Fruit fly (Drosophila melanogaster) whole organism: Measurements from ENCODE around the gene Arts.

Experiments used
- CG8478 ChIP-seq: fragments of >200 bp; optimal IDR thresholded peaks from 2 replicates; lab custom pipeline; 2018; ENCODE audit warnings: inconsistent platforms
- Dll ChIP-seq: fragments of >200 bp; optimal IDR thresholded peaks from 2 replicates; lab custom pipeline; 2017
- EcR ChIP-seq, 2 experiments: fragments of >200 bp; optimal IDR thresholded peaks; 2 replicates each; lab custom pipeline; 2017; ENCODE audit warnings: missing biosample characterization in 2 of 2, missing genetic modification characterization in 2 of 2, missing genetic modification reagents in 2 of 2
- pan ChIP-seq: fragments of >200 bp; optimal IDR thresholded peaks from 2 replicates; lab custom pipeline; 2017
- psq ChIP-seq: fragments of >200 bp; optimal IDR thresholded peaks from 2 replicates; lab custom pipeline; 2017
- usp ChIP-seq: fragments of >200 bp; optimal IDR thresholded peaks from 2 replicates; lab custom pipeline; 2017; ENCODE audit warnings: missing biosample characterization, missing genetic modification characterization, mixed read lengths

DNA sequence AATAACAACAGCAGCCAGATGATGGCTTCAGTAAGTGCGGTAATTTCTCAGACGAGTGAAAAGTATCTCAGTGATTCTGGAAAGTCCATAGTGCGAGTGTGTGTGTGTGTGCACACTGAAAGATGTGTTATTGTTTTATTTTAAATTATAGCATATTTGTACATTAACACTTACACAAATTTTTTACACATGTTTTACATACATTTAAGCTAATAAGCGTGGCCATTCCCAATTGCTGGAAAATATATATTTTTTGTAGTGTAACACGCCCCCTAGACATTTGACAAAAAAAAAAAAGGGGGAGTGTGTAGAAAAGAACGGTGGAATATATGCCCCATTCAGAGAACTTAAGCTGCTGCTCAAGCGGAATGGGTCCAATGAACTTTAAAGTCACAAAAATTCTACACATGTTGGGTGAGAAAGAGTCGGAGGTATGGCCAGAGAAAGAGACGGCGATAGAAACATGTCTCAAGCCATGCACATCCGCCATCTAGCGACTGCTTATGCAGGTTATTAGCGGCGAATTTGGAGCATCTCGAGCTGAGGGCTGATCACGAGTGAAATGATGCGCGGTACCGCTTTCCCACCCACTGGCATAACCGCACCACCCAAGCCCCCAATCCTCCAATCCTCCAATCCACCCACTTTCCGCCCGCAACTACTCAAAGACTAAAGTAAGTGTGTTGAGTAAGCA, 29.3 kb downstream of the Arts start:
- no peak for TF ChIP-seq psq (lab: Kevin White, UChicago)
- TF ChIP-seq pan: no peak
- no peak for TF ChIP-seq Dll (lab: Kevin White, UChicago)
- no peak for TF ChIP-seq EcR (GFP tag; optimal IDR thresholded peaks at IDR 0.05; lab: Kevin White, UChicago)
- no peak for TF ChIP-seq CG8478 (lab: Kevin White, UChicago)
- TF ChIP-seq usp: no peak
